Fruit fly (Drosophila melanogaster): Measurements from ENCODE around the gene ctrip.

ctrip gene

dm6 chr3R:4806318-4806757 lies 5.6 kb downstream of the ctrip start (continued):
- TF ChIP-seq CG15696 (tag; optimal IDR thresholded peaks at IDR 0.05) = peak; percentile 34
- peak; percentile 16; the same call in 1 of the 2 replicates for TF ChIP-seq unc-4 (GFP tag; IDR thresholded peaks at IDR 0.05; ENCODE audit: partially characterized antibody)
- 0 out of 2 replicates have a peak, but pooled peaks have one; percentile 18 for TF ChIP-seq CG14441 (GFP tag; IDR thresholded peaks at IDR 0.05)
- TF ChIP-seq CG1233 (GFP tag; optimal IDR thresholded peaks at IDR 0.05) = peak; percentile 70
- TF ChIP-seq CG2875 (GFP tag; optimal IDR thresholded peaks at IDR 0.05) = peak; percentile 90
- TF ChIP-seq CG7357 (GFP tag; IDR thresholded peaks at IDR 0.05) = no peak
- TF ChIP-seq lilli (GFP tag; optimal IDR thresholded peaks at IDR 0.05) = peak; percentile 1
- peak; percentile 6 for TF ChIP-seq MESR4 (GFP tag; optimal IDR thresholded peaks at IDR 0.05)
- TF ChIP-seq CG6254 (GFP tag; optimal IDR thresholded peaks at IDR 0.05) = peak; percentile 55
- no peak for TF ChIP-seq CG6689 (GFP tag; IDR thresholded peaks at IDR 0.05)
- peak; percentile 58 for TF ChIP-seq NK7.1 (GFP tag; optimal IDR thresholded peaks at IDR 0.05)
- TF ChIP-seq CG15514 (GFP tag; optimal IDR thresholded peaks at IDR 0.05) = peak; percentile 75
- TF ChIP-seq stc (GFP tag; IDR thresholded peaks at IDR 0.05) = peak; percentile 57; the same call in 1 of the 2 replicates
- TF ChIP-seq CG4617 (GFP tag; optimal IDR thresholded peaks at IDR 0.05; ENCODE audit: borderline replicate concordance) = no peak
- TF ChIP-seq Ravus (GFP tag; IDR thresholded peaks at IDR 0.05) = no peak
- peak; percentile 49 for TF ChIP-seq pfk (GFP tag; optimal IDR thresholded peaks at IDR 0.05)
- peak; percentile 74 for TF ChIP-seq CG2678 (tag; optimal IDR thresholded peaks at IDR 0.05)
- TF ChIP-seq B-H1 (GFP tag; IDR thresholded peaks at IDR 0.05) = no peak; the same call in 2 of the 3 replicates
- TF ChIP-seq CG12659 (GFP tag; optimal IDR thresholded peaks at IDR 0.05) = peak; percentile 66
- TF ChIP-seq rib (GFP tag; IDR thresholded peaks at IDR 0.05) = peak; percentile 18; the same call in 1 of the 2 replicates
- no peak for TF ChIP-seq corto (GFP tag; optimal IDR thresholded peaks at IDR 0.05)
- TF ChIP-seq klu (GFP tag; IDR thresholded peaks at IDR 0.05) = no peak
- no peak for TF ChIP-seq CG7372 (GFP tag; IDR thresholded peaks at IDR 0.05)
- TF ChIP-seq CG8944 (GFP tag; optimal IDR thresholded peaks at IDR 0.05) = peak; percentile 54
- TF ChIP-seq eve (GFP tag; optimal IDR thresholded peaks at IDR 0.05) = no peak
- TF ChIP-seq Dip3 (GFP tag; optimal IDR thresholded peaks at IDR 0.05) = no peak
- peak; percentile 68 for TF ChIP-seq CG33557 (GFP tag; optimal IDR thresholded peaks at IDR 0.05)
- TF ChIP-seq Ets65A (GFP tag) = no peak
- TF ChIP-seq sob (GFP tag; IDR thresholded peaks at IDR 0.05) = no peak
- TF ChIP-seq CG6272 (GFP tag; IDR thresholded peaks at IDR 0.05) = no peak
- no peak for TF ChIP-seq luna (GFP tag; optimal IDR thresholded peaks at IDR 0.05)
- TF ChIP-seq vnd (GFP tag; IDR thresholded peaks at IDR 0.05; ENCODE audit: partially characterized antibody) = no peak
- peak; percentile 54 for TF ChIP-seq Xrp1 (GFP tag; IDR thresholded peaks at IDR 0.05)
- TF ChIP-seq CG17568 (GFP tag; optimal IDR thresholded peaks at IDR 0.05) = peak; percentile 90
- TF ChIP-seq gcm (GFP tag; optimal IDR thresholded peaks at IDR 0.05) = peak; percentile 70
- TF ChIP-seq gt (GFP tag; IDR thresholded peaks at IDR 0.05) = no peak
- no peak for TF ChIP-seq CG16779 (GFP tag; IDR thresholded peaks at IDR 0.05)
- TF ChIP-seq CG11093 (GFP tag; IDR thresholded peaks at IDR 0.05) = no peak
- TF ChIP-seq Kr (GFP tag; optimal IDR thresholded peaks at IDR 0.05) = no peak
- TF ChIP-seq CG11696 (GFP tag; IDR thresholded peaks at IDR 0.05) = no peak; the same call in 1 of the 2 replicates
- TF ChIP-seq chm (GFP tag; IDR thresholded peaks at IDR 0.05) = peak; percentile 80
- no peak for TF ChIP-seq CG7963 (GFP tag; IDR thresholded peaks at IDR 0.05; ENCODE audit: partially characterized antibody)
- TF ChIP-seq CG4328 (GFP tag; optimal IDR thresholded peaks at IDR 0.05) = peak; percentile 49
- peak; percentile 20; the same call in 1 of the 2 replicates for TF ChIP-seq Rfx (GFP tag; IDR thresholded peaks at IDR 0.05)
- no peak for TF ChIP-seq pzg (GFP tag; optimal IDR thresholded peaks at IDR 0.05)
- no peak for TF ChIP-seq zfh2 (GFP tag; optimal IDR thresholded peaks at IDR 0.05)
- TF ChIP-seq CG11695 (GFP tag; IDR thresholded peaks at IDR 0.05) = peak; percentile 72
- no peak for TF ChIP-seq BEAF-32 (GFP tag; optimal IDR thresholded peaks at IDR 0.05)
- no peak for TF ChIP-seq CG8478 (optimal IDR thresholded peaks at IDR 0.05)
- TF ChIP-seq Mes4 (GFP tag; optimal IDR thresholded peaks at IDR 0.05) = peak; percentile 73
- TF ChIP-seq CG32532 (GFP tag; IDR thresholded peaks at IDR 0.05) = no peak
